Worm (Caenorhabditis elegans): ENCODE measurements around the gene ZK418.13.

Gene ZK418.13

ce11 chrIII:7116615-7117252 lies 40.4 kb upstream of the ZK418.13 start (continued):
- no peak for TF ChIP-seq ahr-1 (tag; optimal IDR thresholded peaks at IDR 0.05)
- TF ChIP-seq ama-1 (optimal IDR thresholded peaks at IDR 0.05) = no peak
- TF ChIP-seq ceh-6 (GFP tag; optimal IDR thresholded peaks at IDR 0.05) = no peak
- no peak for TF ChIP-seq gmeb-2 (tag; optimal IDR thresholded peaks at IDR 0.05)
- TF ChIP-seq madf-2 (tag; optimal IDR thresholded peaks at IDR 0.05) = no peak
- no peak for TF ChIP-seq pqm-1 (tag; optimal IDR thresholded peaks at IDR 0.05)
- TF ChIP-seq lim-6 (tag; optimal IDR thresholded peaks at IDR 0.05) = no peak
- no peak for TF ChIP-seq dmd-4 (tag; optimal IDR thresholded peaks at IDR 0.05; ENCODE audit: borderline replicate concordance)
- no peak for TF ChIP-seq pha-2 (tag; optimal IDR thresholded peaks at IDR 0.05)
- TF ChIP-seq ref-2 (tag; optimal IDR thresholded peaks at IDR 0.05) = peak; percentile 27
- no peak for TF ChIP-seq hlh-15 (tag; optimal IDR thresholded peaks at IDR 0.05)
- no peak for TF ChIP-seq pha-4 (tag; optimal IDR thresholded peaks at IDR 0.05)
- TF ChIP-seq odd-2 (tag; optimal IDR thresholded peaks at IDR 0.05) = no peak
- TF ChIP-seq ceh-14 (tag; optimal IDR thresholded peaks at IDR 0.05) = peak; percentile 10
- TF ChIP-seq ceh-45 (GFP tag; IDR thresholded peaks at IDR 0.05) = no peak
- no peak for TF ChIP-seq nhr-232 (tag; optimal IDR thresholded peaks at IDR 0.05)
- TF ChIP-seq mec-3 (tag; optimal IDR thresholded peaks at IDR 0.05; ENCODE audit: borderline replicate concordance) = no peak
- peak; percentile 41 for TF ChIP-seq pros-1 (tag; optimal IDR thresholded peaks at IDR 0.05)
- TF ChIP-seq unc-42 (tag; optimal IDR thresholded peaks at IDR 0.05) = no peak
- no peak for TF ChIP-seq ttx-3 (tag; optimal IDR thresholded peaks at IDR 0.05)
- no peak for TF ChIP-seq elt-4 (tag; optimal IDR thresholded peaks at IDR 0.05)
- peak; percentile 61 for TF ChIP-seq nfya-1 (tag; optimal IDR thresholded peaks at IDR 0.05)
- TF ChIP-seq hlh-6 (tag; optimal IDR thresholded peaks at IDR 0.05) = no peak
- TF ChIP-seq ztf-16 (tag; optimal IDR thresholded peaks at IDR 0.05) = no peak
- TF ChIP-seq lin-11 (tag; optimal IDR thresholded peaks at IDR 0.05) = no peak
- no peak for TF ChIP-seq ceh-2 (tag; optimal IDR thresholded peaks at IDR 0.05)
- TF ChIP-seq T23F11.4 (GFP tag; optimal IDR thresholded peaks at IDR 0.05) = no peak
- TF ChIP-seq K02D7.2 (tag; optimal IDR thresholded peaks at IDR 0.05) = no peak
- no peak for TF ChIP-seq F13H6.1 (tag; optimal IDR thresholded peaks at IDR 0.05)
- TF ChIP-seq rnt-1 (tag; optimal IDR thresholded peaks at IDR 0.05) = no peak
- peak; percentile 52 for TF ChIP-seq tbx-2 (tag; optimal IDR thresholded peaks at IDR 0.05)
- no peak for TF ChIP-seq ets-4 (tag; optimal IDR thresholded peaks at IDR 0.05)
- peak; percentile 40 for TF ChIP-seq ceh-34 (tag; optimal IDR thresholded peaks at IDR 0.05)
- no peak for TF ChIP-seq hlh-8 (tag; optimal IDR thresholded peaks at IDR 0.05)

ce11 chrIII:7114952-7115488 lies 38.7 kb upstream of the ZK418.13 start, which contains the start of gene nhr-10:
nhr-10 (minus strand) TSS chrIII:7115438.
- TF ChIP-seq elt-4 (tag; optimal IDR thresholded peaks at IDR 0.05) = no peak
- no peak for TF ChIP-seq ceh-48 (tag; optimal IDR thresholded peaks at IDR 0.05)
- no peak for TF ChIP-seq K02D7.2 (tag; optimal IDR thresholded peaks at IDR 0.05)
- no peak for TF ChIP-seq fkh-10 (GFP tag; optimal IDR thresholded peaks at IDR 0.05)
- TF ChIP-seq pha-4 (tag; optimal IDR thresholded peaks at IDR 0.05) = no peak
- TF ChIP-seq hlh-6 (tag; optimal IDR thresholded peaks at IDR 0.05) = no peak
- no peak for TF ChIP-seq elt-2 (tag; optimal IDR thresholded peaks at IDR 0.05)
- TF ChIP-seq pha-2 (tag; optimal IDR thresholded peaks at IDR 0.05) = no peak
- TF ChIP-seq hlh-15 (tag; optimal IDR thresholded peaks at IDR 0.05) = no peak
- no peak for TF ChIP-seq K09A11.1 (tag; optimal IDR thresholded peaks at IDR 0.05; ENCODE audit: insufficient read depth)
- TF ChIP-seq sox-2 (GFP tag; IDR thresholded peaks at IDR 0.05) = no peak
- TF ChIP-seq unc-55 (GFP tag; optimal IDR thresholded peaks at IDR 0.05) = no peak

ce11 chrIII:7112285-7112684 lies 36.0 kb upstream of the ZK418.13 start:
- TF ChIP-seq hlh-15 (tag; optimal IDR thresholded peaks at IDR 0.05) (no peak), odd-2 (tag; optimal IDR thresholded peaks at IDR 0.05) (no peak), ttx-3 (tag; optimal IDR thresholded peaks at IDR 0.05) (no peak), sox-4 (tag; optimal IDR thresholded peaks at IDR 0.05) (no peak), fkh-6 (tag; optimal IDR thresholded peaks at IDR 0.05) (no peak), ceh-6 (GFP tag; optimal IDR thresholded peaks at IDR 0.05) (no peak), dmd-4 (tag; optimal IDR thresholded peaks at IDR 0.05; ENCODE audit: borderline replicate concordance) (no peak)

All from whole organism, late embryonic.